Worm (Caenorhabditis elegans) whole organism, L2 larva: ENCODE results near the gene cdh-7.

Experiments used
- C34F6.9 ChIP-seq: fragments of 150-350 bp; optimal IDR thresholded peaks from 2 replicates; lab custom pipeline; 2014; ENCODE audit warnings: missing biosample characterization, missing genetic modification characterization
- F13H6.1 ChIP-seq: sonication (generic microtip); optimal IDR thresholded peaks from 2 replicates; lab custom pipeline; 2016; ENCODE audit warnings: missing genetic modification characterization, missing compliant biosample characterization
- R02D3.7 ChIP-seq: fragments of 150-350 bp; optimal IDR thresholded peaks from 2 replicates; lab custom pipeline; 2014; ENCODE audit warnings: missing biosample characterization, missing genetic modification characterization
- ZK546.5 ChIP-seq: sonication (generic microtip); optimal IDR thresholded peaks from 2 replicates; lab custom pipeline; 2017; ENCODE audit warnings: missing biosample characterization, missing genetic modification characterization
- alr-1 ChIP-seq: fragments of 150-350 bp; optimal IDR thresholded peaks from 2 replicates; lab custom pipeline; 2014; ENCODE audit warnings: missing biosample characterization, missing genetic modification characterization
- aly-2 ChIP-seq: fragments of 150-350 bp; optimal IDR thresholded peaks from 2 replicates; lab custom pipeline; 2014; ENCODE audit warnings: missing biosample characterization, missing genetic modification characterization
- ama-1 ChIP-seq: fragments of 150-350 bp; optimal IDR thresholded peaks from 2 replicates; lab custom pipeline; 2018; ENCODE audit warnings: inconsistent platforms
- blmp-1 ChIP-seq: sonication (generic microtip); optimal IDR thresholded peaks from 2 replicates; lab custom pipeline; 2017; ENCODE audit warnings: missing genetic modification characterization, mild to moderate bottlenecking, missing compliant biosample characterization, antibody characterized with exemption, moderate library complexity; ENCODE audit not compliant: insufficient read depth
- ceh-16 ChIP-seq: fragments of 150-350 bp; optimal IDR thresholded peaks from 2 replicates; lab custom pipeline; 2014; ENCODE audit warnings: missing biosample characterization, missing genetic modification characterization
- ceh-82 ChIP-seq: fragments of 150-350 bp; optimal IDR thresholded peaks from 2 replicates; lab custom pipeline; 2014; ENCODE audit warnings: missing biosample characterization, missing genetic modification characterization
- crh-2 ChIP-seq: sonication (generic microtip); optimal IDR thresholded peaks from 2 replicates; lab custom pipeline; 2017; ENCODE audit warnings: missing biosample characterization, missing genetic modification characterization
- egl-27 ChIP-seq: sonication (generic microtip); optimal IDR thresholded peaks from 3 replicates; lab custom pipeline; 2017; ENCODE audit warnings: missing biosample characterization, missing genetic modification reagents, missing genetic modification characterization
- elt-1 ChIP-seq: fragments of 150-350 bp; optimal IDR thresholded peaks from 2 replicates; lab custom pipeline; 2014; ENCODE audit warnings: missing biosample characterization, missing genetic modification characterization
- fos-1 ChIP-seq: fragments of 150-350 bp; optimal IDR thresholded peaks from 2 replicates; lab custom pipeline; 2014; ENCODE audit warnings: missing biosample characterization, missing genetic modification characterization
- gmeb-1 ChIP-seq: fragments of 150-350 bp; optimal IDR thresholded peaks from 2 replicates; lab custom pipeline; 2014; ENCODE audit warnings: missing biosample characterization, missing genetic modification characterization
- lin-11 ChIP-seq: fragments of 150-350 bp; sonication (generic microtip); optimal IDR thresholded peaks from 2 replicates; lab custom pipeline; 2014; ENCODE audit warnings: missing biosample characterization, missing genetic modification characterization, inconsistent platforms, mixed read lengths
- lin-13 ChIP-seq: fragments of 150-350 bp; optimal IDR thresholded peaks from 2 replicates; lab custom pipeline; 2014; ENCODE audit warnings: missing biosample characterization, missing genetic modification reagents, missing genetic modification characterization
- lin-39 ChIP-seq: fragments of 150-350 bp; optimal IDR thresholded peaks from 2 replicates; lab custom pipeline; 2014; ENCODE audit warnings: missing biosample characterization, missing genetic modification reagents, missing genetic modification characterization
- lsy-2 ChIP-seq, 2 experiments: fragments of 150-350 bp in 1 of 2; sonication (generic microtip) in 1 of 2; optimal IDR thresholded peaks; 2 replicates each; lab custom pipeline; 2014 to 2017; ENCODE audit warnings: missing biosample characterization in 2 of 2, missing genetic modification characterization in 2 of 2
- mbf-1 ChIP-seq: sonication (generic microtip); optimal IDR thresholded peaks from 2 replicates; lab custom pipeline; 2017; ENCODE audit warnings: missing biosample characterization, missing genetic modification characterization
- mdl-1 ChIP-seq, 2 experiments: fragments of 150-350 bp in 1 of 2; sonication (generic microtip) in 1 of 2; optimal IDR thresholded peaks; 2 replicates each; lab custom pipeline; 2017; ENCODE audit warnings: missing biosample characterization in 2 of 2, missing genetic modification characterization in 2 of 2
- nhr-10 ChIP-seq: sonication (generic microtip); optimal IDR thresholded peaks from 2 replicates; lab custom pipeline; 2017; ENCODE audit warnings: missing biosample characterization, missing genetic modification characterization
- nhr-12 ChIP-seq: fragments of 150-350 bp; optimal IDR thresholded peaks from 2 replicates; lab custom pipeline; 2014; ENCODE audit warnings: missing biosample characterization, missing genetic modification characterization
- nhr-129 ChIP-seq: fragments of 150-350 bp; optimal IDR thresholded peaks from 2 replicates; lab custom pipeline; 2014; ENCODE audit warnings: missing biosample characterization, missing genetic modification characterization
- nhr-21 ChIP-seq: fragments of 150-350 bp; optimal IDR thresholded peaks from 2 replicates; lab custom pipeline; 2014; ENCODE audit warnings: missing biosample characterization, missing genetic modification characterization
- nhr-23 ChIP-seq: fragments of 150-350 bp; optimal IDR thresholded peaks from 2 replicates; lab custom pipeline; 2014; ENCODE audit warnings: missing biosample characterization, missing genetic modification reagents, missing genetic modification characterization
- nhr-6 ChIP-seq: fragments of 150-350 bp; optimal IDR thresholded peaks from 2 replicates; lab custom pipeline; 2014; ENCODE audit warnings: missing biosample characterization, missing genetic modification characterization
- sma-9 ChIP-seq, 2 experiments: fragments of 150-350 bp in 1 of 2; sonication (generic microtip) in 1 of 2; optimal IDR thresholded peaks; 2 replicates each; lab custom pipeline; 2014 to 2016; ENCODE audit warnings: missing genetic modification characterization in 2 of 2, mild to moderate bottlenecking in 1 of 2, missing biosample characterization in 1 of 2, missing compliant biosample characterization in 1 of 2, missing genetic modification reagents in 1 of 2, moderate library complexity in 1 of 2
- snpc-4 ChIP-seq: fragments of 150-350 bp; optimal IDR thresholded peaks from 2 replicates; lab custom pipeline; 2014; ENCODE audit warnings: missing biosample characterization, missing genetic modification characterization
- unc-55 ChIP-seq: fragments of 150-350 bp; sonication (generic microtip); optimal IDR thresholded peaks from 3 replicates; lab custom pipeline; 2014; ENCODE audit warnings: missing biosample characterization, missing genetic modification reagents, missing genetic modification characterization
- ztf-11 ChIP-seq: sonication (generic microtip); optimal IDR thresholded peaks from 2 replicates; lab custom pipeline; 2017; ENCODE audit warnings: missing biosample characterization, missing genetic modification characterization
- ztf-4 ChIP-seq: fragments of 150-350 bp; optimal IDR thresholded peaks from 2 replicates; lab custom pipeline; 2014; ENCODE audit warnings: missing biosample characterization, missing genetic modification characterization

Gene cdh-7

DNA sequence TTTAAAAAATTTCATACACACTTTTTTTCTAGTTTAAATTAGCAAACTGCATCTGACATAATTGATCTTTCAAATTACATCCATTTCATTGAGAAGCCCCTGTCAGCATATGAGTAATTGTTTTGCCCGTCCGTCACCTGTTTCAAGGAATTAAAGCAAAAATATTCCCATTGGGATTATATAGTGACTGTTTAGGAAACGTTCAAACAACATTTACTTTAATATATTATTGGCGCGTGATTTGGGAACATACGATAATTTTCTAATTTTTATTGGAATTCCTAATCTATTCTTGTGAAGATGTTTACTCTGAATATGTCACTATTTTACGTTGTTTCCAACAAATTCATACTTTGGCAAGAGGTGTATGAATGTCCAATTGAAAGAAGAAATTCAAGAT is 37.3 kb upstream of the cdh-7 start, which contains the start of gene srt-11:
Gene srt-11 (plus strand): TSS at position 301 of the 400 bp plus-strand sequence.
- no peak for TF ChIP-seq aly-2 (tag; lab: Kevin White, UChicago)
- no peak for TF ChIP-seq fos-1 (tag; lab: Kevin White, UChicago)
- no peak for TF ChIP-seq mdl-1 (tag; optimal IDR thresholded peaks at IDR 0.05; lab: Kevin White, UChicago)
- TF ChIP-seq nhr-21 (tag; lab: Kevin White, UChicago) = no peak
- no peak for TF ChIP-seq F13H6.1 (tag; lab: Kevin White, UChicago)
- no peak for TF ChIP-seq snpc-4
- no peak for TF ChIP-seq sma-9 (GFP tag; optimal IDR thresholded peaks at IDR 0.05; lab: Kevin White, UChicago)
- TF ChIP-seq sma-9 (tag; optimal IDR thresholded peaks at IDR 0.05; lab: Kevin White, UChicago) = no peak

- no peak for TF ChIP-seq alr-1 (tag; lab: Kevin White, UChicago)
- no peak for TF ChIP-seq nhr-10 (tag; lab: Kevin White, UChicago)
- TF ChIP-seq ztf-4 = no peak
- TF ChIP-seq ZK546.5 (tag; lab: Kevin White, UChicago) = no peak
- TF ChIP-seq gmeb-1 = no peak
- TF ChIP-seq nhr-21 (tag; lab: Kevin White, UChicago) = no peak
- TF ChIP-seq blmp-1 = no peak
- TF ChIP-seq, all 48 proteins: peak for 0
These were observed 34.3 kb upstream of the cdh-7 start, which contains the start of gene W01D2.6 for ce11 chrII:14808686-14809085. Gene W01D2.6, plus strand, starts transcription at chrII:14808986.

DNA sequence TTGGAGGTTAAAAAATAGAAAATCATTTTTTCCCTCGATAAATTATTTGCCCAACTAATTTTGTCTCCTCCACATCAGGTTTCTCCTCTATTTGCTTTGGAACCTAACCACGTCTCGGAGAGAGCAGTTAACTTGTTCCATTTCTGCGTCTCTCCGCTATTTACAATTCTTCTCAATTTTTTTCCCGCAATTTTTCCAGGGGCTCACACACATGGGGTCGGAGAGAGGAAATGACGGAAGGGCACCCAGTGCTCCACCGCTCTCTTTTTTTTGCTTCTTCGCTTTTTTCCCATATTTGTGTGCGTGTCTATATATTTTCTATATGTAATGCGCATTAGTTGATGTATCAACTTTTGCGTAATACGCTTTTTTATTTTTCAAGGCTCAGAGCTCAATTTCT is 32.4 kb upstream of the cdh-7 start:
- TF ChIP-seq ztf-11 (tag; lab: Kevin White, UChicago) = no peak
- TF ChIP-seq F13H6.1 (tag; lab: Kevin White, UChicago) = peak; percentile 44
- no peak for TF ChIP-seq nhr-6 (tag; lab: Kevin White, UChicago)
- peak; percentile 5 for TF ChIP-seq sma-9 (GFP tag; optimal IDR thresholded peaks at IDR 0.05; lab: Kevin White, UChicago)
- no peak for TF ChIP-seq sma-9 (tag; optimal IDR thresholded peaks at IDR 0.05; lab: Kevin White, UChicago)
- TF ChIP-seq nhr-129 = peak; percentile 30
- peak; percentile 51 for TF ChIP-seq C34F6.9 (tag; lab: Kevin White, UChicago)
- TF ChIP-seq elt-1 (tag; lab: Kevin White, UChicago) = no peak
- TF ChIP-seq snpc-4 = peak; percentile 66
- TF ChIP-seq lin-13 (GFP tag; lab: Kevin White, UChicago) = peak; percentile 11
- TF ChIP-seq unc-55 = peak; percentile 15
- TF ChIP-seq lsy-2 (tag; optimal IDR thresholded peaks at IDR 0.05; lab: Kevin White, UChicago) = peak in 1 of 2 experiments; percentile 24

- TF ChIP-seq lin-13 (GFP tag; lab: Kevin White, UChicago) = no peak
- TF ChIP-seq unc-55 = no peak
- TF ChIP-seq F13H6.1 (tag; lab: Kevin White, UChicago) = peak; percentile 63
- no peak for TF ChIP-seq ama-1 (lab: Kevin White, UChicago)
- peak; percentile 19 for TF ChIP-seq crh-2 (tag; lab: Kevin White, UChicago)
- TF ChIP-seq mbf-1 (tag; lab: Kevin White, UChicago) = no peak
- no peak for TF ChIP-seq ceh-16
- no peak for TF ChIP-seq lsy-2 (tag; optimal IDR thresholded peaks at IDR 0.05; lab: Kevin White, UChicago)
- TF ChIP-seq nhr-12 (tag; lab: Kevin White, UChicago) = no peak
- no peak for TF ChIP-seq lin-11 (tag; lab: Kevin White, UChicago)
- TF ChIP-seq gmeb-1 = no peak
- TF ChIP-seq R02D3.7 (tag; lab: Kevin White, UChicago) = no peak
- no peak for TF ChIP-seq egl-27
- peak; percentile 69 for TF ChIP-seq sma-9 (GFP tag; optimal IDR thresholded peaks at IDR 0.05; lab: Kevin White, UChicago)
- TF ChIP-seq sma-9 (tag; optimal IDR thresholded peaks at IDR 0.05; lab: Kevin White, UChicago) = no peak
- TF ChIP-seq lin-39 = no peak
- no peak for TF ChIP-seq nhr-10 (tag; lab: Kevin White, UChicago)
- TF ChIP-seq nhr-6 (tag; lab: Kevin White, UChicago) = no peak
- TF ChIP-seq snpc-4 = peak; percentile 43
- no peak for TF ChIP-seq mdl-1 (tag; optimal IDR thresholded peaks at IDR 0.05; lab: Kevin White, UChicago)
- TF ChIP-seq blmp-1 = peak; percentile 53
- no peak for TF ChIP-seq nhr-23
- TF ChIP-seq fos-1 (tag; lab: Kevin White, UChicago) = peak; percentile 78
These were observed 31.6 kb upstream of the cdh-7 start for ce11 chrII:14811472-14811871.

- TF ChIP-seq ztf-4 (no peak), ceh-82 (no peak)
- TF ChIP-seq, all 48 proteins: peak for 0
These were observed 30.8 kb upstream of the cdh-7 start, which contains the start of gene osta-3 for ce11 chrII:14812231-14812630. Gene osta-3, plus strand, starts transcription at chrII:14812531.
